Worm (Caenorhabditis elegans): ENCODE measurements around the gene Y77E11A.7.

- no peak for TF ChIP-seq R02D3.7 (tag; optimal IDR thresholded peaks at IDR 0.05)
- TF ChIP-seq lsy-2 (tag; optimal IDR thresholded peaks at IDR 0.05): peak; percentile 10 to 20
- peak; percentile 42 for TF ChIP-seq unc-55 (GFP tag; optimal IDR thresholded peaks at IDR 0.05)
- peak; percentile 19 for TF ChIP-seq fos-1 (tag; optimal IDR thresholded peaks at IDR 0.05)
- TF ChIP-seq ceh-82 (tag; optimal IDR thresholded peaks at IDR 0.05): no peak
- no peak for TF ChIP-seq ztf-11 (tag; optimal IDR thresholded peaks at IDR 0.05)
- TF ChIP-seq blmp-1 (tag; optimal IDR thresholded peaks at IDR 0.05; ENCODE audit: insufficient read depth): no peak
- TF ChIP-seq ztf-4 (tag; optimal IDR thresholded peaks at IDR 0.05): no peak
- no peak for TF ChIP-seq egl-27 (tag; optimal IDR thresholded peaks at IDR 0.05)
- TF ChIP-seq lin-13 (GFP tag; optimal IDR thresholded peaks at IDR 0.05): peak; percentile 50
- no peak for TF ChIP-seq mdl-1 (tag; optimal IDR thresholded peaks at IDR 0.05)
- no peak for TF ChIP-seq nhr-77 (tag; optimal IDR thresholded peaks at IDR 0.05)
- TF ChIP-seq unc-62 (GFP tag; optimal IDR thresholded peaks at IDR 0.05): no peak
- TF ChIP-seq nhr-11 (tag; optimal IDR thresholded peaks at IDR 0.05): no peak
Measured at ce11 chrIV:1388079-1388478, 31.6 kb downstream of the Y77E11A.7 start.
